Worm (Caenorhabditis elegans) whole organism, L2 larva: ENCODE data around the gene srd-21.

ENCODE experiments used
- C34F6.9 ChIP-seq: fragments of 150-350 bp; optimal IDR thresholded peaks from 2 replicates; lab custom pipeline; 2014; ENCODE audit warnings: missing biosample characterization, missing genetic modification characterization
- F13H6.1 ChIP-seq: sonication (generic microtip); optimal IDR thresholded peaks from 2 replicates; lab custom pipeline; 2016; ENCODE audit warnings: missing genetic modification characterization, missing compliant biosample characterization
- Y55F3AM.14 ChIP-seq: fragments of 200-800 bp; sonication (Bioruptor generic); optimal IDR thresholded peaks from 2 replicates; lab custom pipeline; 2018; ENCODE audit warnings: mild to moderate bottlenecking, missing genetic modification characterization, missing compliant biosample characterization
- ZK546.5 ChIP-seq: sonication (generic microtip); optimal IDR thresholded peaks from 2 replicates; lab custom pipeline; 2017; ENCODE audit warnings: missing biosample characterization, missing genetic modification characterization
- aly-2 ChIP-seq: fragments of 150-350 bp; optimal IDR thresholded peaks from 2 replicates; lab custom pipeline; 2014; ENCODE audit warnings: missing biosample characterization, missing genetic modification characterization
- blmp-1 ChIP-seq: sonication (generic microtip); optimal IDR thresholded peaks from 2 replicates; lab custom pipeline; 2017; ENCODE audit warnings: missing genetic modification characterization, mild to moderate bottlenecking, missing compliant biosample characterization, antibody characterized with exemption, moderate library complexity; ENCODE audit not compliant: insufficient read depth
- crh-2 ChIP-seq: sonication (generic microtip); optimal IDR thresholded peaks from 2 replicates; lab custom pipeline; 2017; ENCODE audit warnings: missing biosample characterization, missing genetic modification characterization
- dmd-4 ChIP-seq: sonication (generic microtip); optimal IDR thresholded peaks from 2 replicates; lab custom pipeline; 2017; ENCODE audit warnings: missing biosample characterization, missing genetic modification characterization
- elt-1 ChIP-seq: fragments of 150-350 bp; optimal IDR thresholded peaks from 2 replicates; lab custom pipeline; 2014; ENCODE audit warnings: missing biosample characterization, missing genetic modification characterization
- fos-1 ChIP-seq: fragments of 150-350 bp; optimal IDR thresholded peaks from 2 replicates; lab custom pipeline; 2014; ENCODE audit warnings: missing biosample characterization, missing genetic modification characterization
- gmeb-1 ChIP-seq: fragments of 150-350 bp; optimal IDR thresholded peaks from 2 replicates; lab custom pipeline; 2014; ENCODE audit warnings: missing biosample characterization, missing genetic modification characterization
- lin-11 ChIP-seq: fragments of 150-350 bp; sonication (generic microtip); optimal IDR thresholded peaks from 2 replicates; lab custom pipeline; 2014; ENCODE audit warnings: missing biosample characterization, missing genetic modification characterization, inconsistent platforms, mixed read lengths
- lin-13 ChIP-seq: fragments of 150-350 bp; optimal IDR thresholded peaks from 2 replicates; lab custom pipeline; 2014; ENCODE audit warnings: missing biosample characterization, missing genetic modification reagents, missing genetic modification characterization
- lin-39 ChIP-seq: fragments of 150-350 bp; optimal IDR thresholded peaks from 2 replicates; lab custom pipeline; 2014; ENCODE audit warnings: missing biosample characterization, missing genetic modification reagents, missing genetic modification characterization
- lsy-2 ChIP-seq, 2 experiments: fragments of 150-350 bp in 1 of 2; sonication (generic microtip) in 1 of 2; optimal IDR thresholded peaks; 2 replicates each; lab custom pipeline; 2014 to 2017; ENCODE audit warnings: missing biosample characterization in 2 of 2, missing genetic modification characterization in 2 of 2
- mab-5 ChIP-seq: fragments of 150-350 bp; optimal IDR thresholded peaks from 2 replicates; lab custom pipeline; 2014; ENCODE audit warnings: missing biosample characterization, missing genetic modification characterization
- mdl-1 ChIP-seq, 2 experiments: fragments of 150-350 bp in 1 of 2; sonication (generic microtip) in 1 of 2; optimal IDR thresholded peaks; 2 replicates each; lab custom pipeline; 2017; ENCODE audit warnings: missing biosample characterization in 2 of 2, missing genetic modification characterization in 2 of 2
- nhr-10 ChIP-seq: sonication (generic microtip); optimal IDR thresholded peaks from 2 replicates; lab custom pipeline; 2017; ENCODE audit warnings: missing biosample characterization, missing genetic modification characterization
- nhr-11 ChIP-seq: fragments of 150-350 bp; optimal IDR thresholded peaks from 2 replicates; lab custom pipeline; 2014; ENCODE audit warnings: missing biosample characterization, missing genetic modification characterization
- nhr-12 ChIP-seq: fragments of 150-350 bp; optimal IDR thresholded peaks from 2 replicates; lab custom pipeline; 2014; ENCODE audit warnings: missing biosample characterization, missing genetic modification characterization
- nhr-129 ChIP-seq: fragments of 150-350 bp; optimal IDR thresholded peaks from 2 replicates; lab custom pipeline; 2014; ENCODE audit warnings: missing biosample characterization, missing genetic modification characterization
- nhr-21 ChIP-seq: fragments of 150-350 bp; optimal IDR thresholded peaks from 2 replicates; lab custom pipeline; 2014; ENCODE audit warnings: missing biosample characterization, missing genetic modification characterization
- nhr-23 ChIP-seq: fragments of 150-350 bp; optimal IDR thresholded peaks from 2 replicates; lab custom pipeline; 2014; ENCODE audit warnings: missing biosample characterization, missing genetic modification reagents, missing genetic modification characterization
- nhr-77 ChIP-seq: fragments of 150-350 bp; optimal IDR thresholded peaks from 2 replicates; lab custom pipeline; 2014; ENCODE audit warnings: missing biosample characterization, missing genetic modification characterization
- peb-1 ChIP-seq: fragments of 150-350 bp; optimal IDR thresholded peaks from 2 replicates; lab custom pipeline; 2014; ENCODE audit warnings: missing biosample characterization, missing genetic modification characterization
- skn-1 ChIP-seq: sonication (generic microtip); optimal IDR thresholded peaks from 2 replicates; lab custom pipeline; 2017; ENCODE audit warnings: missing biosample characterization, missing genetic modification characterization
- sma-3 ChIP-seq: sonication (generic microtip); optimal IDR thresholded peaks from 2 replicates; lab custom pipeline; 2016; ENCODE audit warnings: missing genetic modification reagents, missing genetic modification characterization, missing compliant biosample characterization
- snpc-4 ChIP-seq: fragments of 150-350 bp; optimal IDR thresholded peaks from 2 replicates; lab custom pipeline; 2014; ENCODE audit warnings: missing biosample characterization, missing genetic modification characterization
- unc-39 ChIP-seq: fragments of 150-350 bp; optimal IDR thresholded peaks from 2 replicates; lab custom pipeline; 2014; ENCODE audit warnings: missing biosample characterization, missing genetic modification characterization
- unc-55 ChIP-seq: fragments of 150-350 bp; sonication (generic microtip); optimal IDR thresholded peaks from 3 replicates; lab custom pipeline; 2014; ENCODE audit warnings: missing biosample characterization, missing genetic modification reagents, missing genetic modification characterization
- unc-62 ChIP-seq: fragments of 150-350 bp; optimal IDR thresholded peaks from 2 replicates; lab custom pipeline; 2014; ENCODE audit warnings: missing biosample characterization, missing genetic modification reagents, missing genetic modification characterization
- zag-1 ChIP-seq: fragments of 150-350 bp; optimal IDR thresholded peaks from 2 replicates; lab custom pipeline; 2014; ENCODE audit warnings: missing biosample characterization, missing genetic modification characterization
- ztf-4 ChIP-seq: fragments of 150-350 bp; optimal IDR thresholded peaks from 2 replicates; lab custom pipeline; 2014; ENCODE audit warnings: missing biosample characterization, missing genetic modification characterization

srd-21 gene

ce11 chrV:16643558-16643957, 13.9 kb downstream of the srd-21 start, which contains the start of gene srw-77:
Gene srw-77, minus strand, starts transcription at chrV:16643658.
- TF ChIP-seq mdl-1 (tag; optimal IDR thresholded peaks at IDR 0.05; lab: Kevin White, UChicago): no peak

- TF ChIP-seq skn-1 (tag; lab: Kevin White, UChicago): no peak
- no peak for TF ChIP-seq nhr-77 (tag; lab: Kevin White, UChicago)
- no peak for TF ChIP-seq unc-55 (GFP tag; lab: Kevin White, UChicago)
- TF ChIP-seq sma-3 (GFP tag; lab: Kevin White, UChicago): no peak
- no peak for TF ChIP-seq nhr-21 (tag; lab: Kevin White, UChicago)
- no peak for TF ChIP-seq snpc-4 (tag; lab: Kevin White, UChicago)
- no peak for TF ChIP-seq aly-2 (tag; lab: Kevin White, UChicago)
- no peak for TF ChIP-seq lin-11 (tag; lab: Kevin White, UChicago)
- TF ChIP-seq lsy-2 (tag; optimal IDR thresholded peaks at IDR 0.05; lab: Kevin White, UChicago): no peak
- no peak for TF ChIP-seq fos-1 (tag; lab: Kevin White, UChicago)
- TF ChIP-seq nhr-11 (tag; lab: Kevin White, UChicago): no peak
- no peak for TF ChIP-seq lin-39 (tag; lab: Kevin White, UChicago)
- no peak for TF ChIP-seq gmeb-1 (tag; lab: Kevin White, UChicago)
- TF ChIP-seq crh-2: no peak
These were observed 15.7 kb downstream of the srd-21 start, which contains the start of gene W06G6.17 for ce11 chrV:16645201-16645940. Gene W06G6.17, minus strand, starts transcription at chrV:16645251.

- TF ChIP-seq peb-1: no peak
- no peak for TF ChIP-seq mab-5
- TF ChIP-seq, all 48 proteins: peak for 0
These were observed 16.7 kb downstream of the srd-21 start, which contains the start of gene W06G6.9 for ce11 chrV:16646372-16646771. Gene W06G6.9, minus strand, starts transcription at chrV:16646472.

- TF ChIP-seq F13H6.1: no peak
- TF ChIP-seq nhr-11 (tag; lab: Kevin White, UChicago): no peak
- TF ChIP-seq nhr-129 (tag; lab: Kevin White, UChicago): no peak
- TF ChIP-seq nhr-10: no peak
- TF ChIP-seq unc-55 (GFP tag; lab: Kevin White, UChicago): no peak
- TF ChIP-seq mab-5: no peak
- TF ChIP-seq Y55F3AM.14 (GFP tag; lab: Kevin White, UChicago): no peak
- TF ChIP-seq nhr-21 (tag; lab: Kevin White, UChicago): no peak
- TF ChIP-seq nhr-23 (tag; lab: Kevin White, UChicago): no peak
- TF ChIP-seq, all 48 proteins: peak for 0
These were observed 17.4 kb downstream of the srd-21 start, which contains the start of gene W06G6.10 for ce11 chrV:16647093-16647492. Gene W06G6.10, minus strand, starts transcription at chrV:16647193.

ce11 chrV:16648317-16649018, 18.8 kb downstream of the srd-21 start, which contains the start of gene W06G6.20:
Gene W06G6.20, minus strand, starts transcription at chrV:16648367.
- TF ChIP-seq dmd-4 (no peak), blmp-1 (tag; lab: Kevin White, UChicago) (no peak), ztf-4 (no peak), elt-1 (tag; lab: Kevin White, UChicago) (no peak), nhr-12 (no peak), unc-62 (no peak), zag-1 (tag; lab: Kevin White, UChicago) (no peak), C34F6.9 (tag; lab: Kevin White, UChicago) (no peak), unc-39 (tag; lab: Kevin White, UChicago) (no peak), lsy-2 (tag; optimal IDR thresholded peaks at IDR 0.05; lab: Kevin White, UChicago) (no peak), nhr-21 (tag; lab: Kevin White, UChicago) (no peak), ZK546.5 (tag; lab: Kevin White, UChicago) (no peak), lin-13 (GFP tag; lab: Kevin White, UChicago) (no peak)
